Worm (Caenorhabditis elegans) whole organism, L4/young adult: ENCODE results near the gene cone-1.

Experiments
- W03F9.2 ChIP-seq: fragments of 150-350 bp; optimal IDR thresholded peaks from 2 replicates; lab custom pipeline; 2014; ENCODE audit warnings: missing biosample characterization, missing genetic modification characterization
- dao-5 ChIP-seq: sonication (generic microtip); optimal IDR thresholded peaks from 2 replicates; lab custom pipeline; 2016; ENCODE audit warnings: missing genotype, missing genetic modification characterization, moderate library complexity, missing compliant biosample characterization

DNA sequence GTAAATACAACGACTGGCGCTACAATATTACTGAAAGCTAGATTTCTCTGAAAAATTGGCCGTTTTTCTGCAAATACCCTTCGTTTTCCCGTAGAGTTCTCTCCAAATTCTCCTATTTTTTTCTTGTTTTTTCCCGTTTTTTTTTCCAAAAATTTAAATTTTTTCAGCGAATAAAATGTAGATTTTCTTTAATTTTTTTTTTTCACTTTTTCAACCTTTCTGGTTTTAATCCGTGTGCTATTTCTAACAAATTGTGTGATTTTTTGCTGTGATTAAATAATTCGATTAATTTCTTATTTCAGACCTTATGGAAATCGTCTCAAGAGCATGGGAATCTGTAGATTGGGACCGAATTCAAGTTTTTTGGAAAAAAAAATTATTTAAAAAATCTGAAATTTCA, at the start of gene cone-1:
- TF ChIP-seq W03F9.2 (tag; lab: Kevin White, UChicago) (no peak), dao-5 (tag; lab: Kevin White, UChicago) (no peak)
